Worm (Caenorhabditis elegans) whole organism, early embryonic: Measurements from ENCODE around the gene wdr-5.3.

ENCODE experiments used
- B0310.2 ChIP-seq: sonication (generic microtip); optimal IDR thresholded peaks from 2 replicates; lab custom pipeline; 2016; ENCODE audit warnings: mild to moderate bottlenecking, missing genetic modification characterization, missing compliant biosample characterization
- aly-1 ChIP-seq: sonication (generic microtip); optimal IDR thresholded peaks from 2 replicates; lab custom pipeline; 2016; ENCODE audit warnings: missing genetic modification characterization, missing compliant biosample characterization
- ama-1 ChIP-seq: fragments of 150-350 bp; optimal IDR thresholded peaks from 2 replicates; lab custom pipeline; 2014
- ceh-36 ChIP-seq: sonication (generic microtip); optimal IDR thresholded peaks from 2 replicates; lab custom pipeline; 2016; ENCODE audit warnings: missing genetic modification characterization, inconsistent platforms, missing compliant biosample characterization
- ets-7 ChIP-seq: sonication (generic microtip); optimal IDR thresholded peaks from 2 replicates; lab custom pipeline; 2016; ENCODE audit warnings: missing genotype, missing genetic modification characterization, missing compliant biosample characterization
- flt-1 ChIP-seq: fragments of 200-800 bp; sonication (Bioruptor generic); IDR thresholded peaks from 2 replicates; pipeline ENCODE4 v1.3.6; 2022; ENCODE audit warnings: missing genetic modification characterization, missing compliant biosample characterization
- hmbx-1 ChIP-seq: sonication (generic microtip); optimal IDR thresholded peaks from 2 replicates; lab custom pipeline; 2016; ENCODE audit warnings: mild to moderate bottlenecking, missing genetic modification characterization, missing compliant biosample characterization
- hmg-4 ChIP-seq: fragments of 200-800 bp; sonication (Bioruptor generic); optimal IDR thresholded peaks from 2 replicates; lab custom pipeline; 2018; ENCODE audit warnings: mild to moderate bottlenecking, missing genetic modification characterization, missing compliant biosample characterization
- hnd-1 ChIP-seq: sonication (generic microtip); optimal IDR thresholded peaks from 2 replicates; lab custom pipeline; 2016; ENCODE audit warnings: missing genetic modification characterization, missing compliant biosample characterization
- scrt-1 ChIP-seq: fragments of 200-800 bp; sonication (Bioruptor generic); IDR thresholded peaks from 2 replicates; pipeline ENCODE4 v1.3.6; 2022; ENCODE audit warnings: missing genetic modification characterization, missing compliant biosample characterization
- tbx-37 ChIP-seq: fragments of 200-800 bp; sonication (Bioruptor generic); conservative IDR thresholded peaks from 2 replicates; pipeline ENCODE4 v1.3.6; 2022; ENCODE audit warnings: missing genetic modification reagents, missing genetic modification characterization, missing compliant biosample characterization
- tra-4 ChIP-seq: sonication (generic microtip); optimal IDR thresholded peaks from 2 replicates; lab custom pipeline; 2017; ENCODE audit warnings: missing genetic modification characterization, missing compliant biosample characterization

- TF ChIP-seq ama-1 (no peak), B0310.2 (tag; lab: Kevin White, UChicago) (no peak), flt-1 (GFP tag; lab: Robert Waterston, UW) (no peak), tbx-37 (no peak), hnd-1 (tag; lab: Kevin White, UChicago) (no peak), scrt-1 (GFP tag; lab: Robert Waterston, UW) (no peak), hmg-4 (GFP tag; lab: Kevin White, UChicago) (no peak), tra-4 (tag; lab: Kevin White, UChicago) (no peak), aly-1 (tag; lab: Kevin White, UChicago) (no peak), ceh-36 (tag; lab: Kevin White, UChicago) (no peak), ets-7 (tag; lab: Kevin White, UChicago) (no peak), hmbx-1 (no peak)
Observed at ce11 chrV:10719019-10719832, 17.7 kb upstream of the wdr-5.3 start.
